Fruit fly (Drosophila melanogaster): Measurements from ENCODE around the gene PDZ-GEF.

PDZ-GEF gene

DNA sequence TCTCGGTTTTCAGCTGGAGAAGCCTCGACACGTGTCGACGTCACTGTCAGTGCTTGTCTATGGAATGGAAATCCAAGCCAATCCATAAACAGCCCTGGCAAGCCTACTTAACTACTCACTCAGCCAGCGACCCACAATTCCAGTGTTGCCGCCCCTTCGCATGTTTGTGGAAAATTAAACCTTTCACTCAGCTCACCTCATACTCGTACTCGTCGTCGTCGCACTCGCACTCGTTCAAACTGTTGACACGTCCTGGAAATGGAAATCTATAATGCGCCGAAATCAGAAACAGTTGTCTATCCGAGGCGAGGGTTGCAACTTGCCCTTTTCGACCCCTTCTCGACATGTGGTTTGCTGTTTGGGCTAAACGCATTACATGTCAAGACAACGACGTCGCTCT is 4.5 kb upstream of the PDZ-GEF start:
- no peak for TF ChIP-seq CG8301 (tag; optimal IDR thresholded peaks at IDR 0.05)
- no peak for TF ChIP-seq CG4496 (GFP tag; IDR thresholded peaks at IDR 0.05)
- TF ChIP-seq CG34367 (tag; optimal IDR thresholded peaks at IDR 0.05): no peak
- no peak for TF ChIP-seq rn (GFP tag; IDR thresholded peaks at IDR 0.05)
- TF ChIP-seq CG15710 (tag; optimal IDR thresholded peaks at IDR 0.05): no peak
- no peak for TF ChIP-seq CG13204 (GFP tag; optimal IDR thresholded peaks at IDR 0.05)
- no peak for TF ChIP-seq CG17806 (tag; optimal IDR thresholded peaks at IDR 0.05)
- TF ChIP-seq Pif1A (GFP tag; optimal IDR thresholded peaks at IDR 0.05): no peak
- no peak for TF ChIP-seq Pif1B (GFP tag; optimal IDR thresholded peaks at IDR 0.05)
- TF ChIP-seq CG14655 (GFP tag; optimal IDR thresholded peaks at IDR 0.05): no peak
- TF ChIP-seq Ets98B (GFP tag; IDR thresholded peaks at IDR 0.05): no peak
- no peak for TF ChIP-seq gl (tag; optimal IDR thresholded peaks at IDR 0.05)
- no peak for TF ChIP-seq Snoo (tag; optimal IDR thresholded peaks at IDR 0.05)
- no peak for TF ChIP-seq D1 (tag; optimal IDR thresholded peaks at IDR 0.05)

DNA sequence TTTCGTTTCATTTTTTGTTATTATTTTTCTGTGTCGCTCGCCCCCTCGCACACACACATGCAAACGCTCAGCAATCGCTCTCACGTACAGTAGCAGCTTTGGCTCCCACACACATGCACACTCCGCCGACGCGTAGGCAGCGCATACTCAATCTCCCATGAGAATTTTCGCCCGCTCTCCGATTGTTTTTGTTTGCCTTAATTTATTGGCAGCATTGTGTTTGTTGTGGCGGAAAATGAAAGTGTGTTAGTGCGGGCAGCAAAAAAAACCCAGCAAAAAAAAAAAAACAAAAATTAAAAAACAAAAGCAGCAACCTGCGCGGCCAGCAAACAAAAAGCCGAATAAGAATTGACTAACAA is 798 bp downstream of the PDZ-GEF start:
- TF ChIP-seq D1 (tag; optimal IDR thresholded peaks at IDR 0.05) (no peak), CG34367 (tag; optimal IDR thresholded peaks at IDR 0.05) (peak; percentile 63), CG13204 (GFP tag; optimal IDR thresholded peaks at IDR 0.05) (peak; percentile 89), Pif1B (GFP tag; optimal IDR thresholded peaks at IDR 0.05) (no peak), CG32121 (GFP tag; IDR thresholded peaks at IDR 0.05) (peak; percentile 96), rn (GFP tag; IDR thresholded peaks at IDR 0.05) (peak; percentile 82), CG4496 (GFP tag; IDR thresholded peaks at IDR 0.05) (peak; percentile 97), Ets98B (GFP tag; IDR thresholded peaks at IDR 0.05) (peak; percentile 97), EcR (GFP tag; optimal IDR thresholded peaks at IDR 0.05) (peak; percentile 52), Snoo (tag; optimal IDR thresholded peaks at IDR 0.05) (peak; percentile 67), CG9948 (tag; optimal IDR thresholded peaks at IDR 0.05) (peak; percentile 42), CG12605 (GFP tag; IDR thresholded peaks at IDR 0.05) (peak; percentile 98), CG8301 (tag; optimal IDR thresholded peaks at IDR 0.05) (peak; percentile 68), CG14655 (GFP tag; optimal IDR thresholded peaks at IDR 0.05) (no peak), CG17806 (tag; optimal IDR thresholded peaks at IDR 0.05) (peak; percentile 57), fd96Ca (GFP tag; IDR thresholded peaks at IDR 0.05) (peak; percentile 93), CG10348 (GFP tag; IDR thresholded peaks at IDR 0.05) (no peak), CG15710 (tag; optimal IDR thresholded peaks at IDR 0.05) (peak; percentile 72), gl (tag; optimal IDR thresholded peaks at IDR 0.05) (peak; percentile 89), CG8159 (tag; optimal IDR thresholded peaks at IDR 0.05) (peak; percentile 65), Pif1A (GFP tag; optimal IDR thresholded peaks at IDR 0.05) (no peak)

dm6 chr2L:6337843-6338366 is 14.3 kb downstream of the PDZ-GEF start:
- TF ChIP-seq Ets98B (GFP tag; IDR thresholded peaks at IDR 0.05) (no peak), CG34367 (tag; optimal IDR thresholded peaks at IDR 0.05) (no peak), CG4496 (GFP tag; IDR thresholded peaks at IDR 0.05) (no peak), CG14655 (GFP tag; optimal IDR thresholded peaks at IDR 0.05) (no peak), fd96Ca (GFP tag; IDR thresholded peaks at IDR 0.05) (no peak), gl (tag; optimal IDR thresholded peaks at IDR 0.05) (no peak), Snoo (tag; optimal IDR thresholded peaks at IDR 0.05) (no peak), CG9948 (tag; optimal IDR thresholded peaks at IDR 0.05) (no peak), CG12605 (GFP tag; IDR thresholded peaks at IDR 0.05) (no peak), CG10348 (GFP tag; IDR thresholded peaks at IDR 0.05) (no peak), CG8301 (tag; optimal IDR thresholded peaks at IDR 0.05) (no peak), CG32121 (GFP tag; IDR thresholded peaks at IDR 0.05) (no peak), CG13204 (GFP tag; optimal IDR thresholded peaks at IDR 0.05) (no peak), CG15710 (tag; optimal IDR thresholded peaks at IDR 0.05) (no peak), Pif1B (GFP tag; optimal IDR thresholded peaks at IDR 0.05) (no peak), EcR (GFP tag; optimal IDR thresholded peaks at IDR 0.05) (no peak)

DNA sequence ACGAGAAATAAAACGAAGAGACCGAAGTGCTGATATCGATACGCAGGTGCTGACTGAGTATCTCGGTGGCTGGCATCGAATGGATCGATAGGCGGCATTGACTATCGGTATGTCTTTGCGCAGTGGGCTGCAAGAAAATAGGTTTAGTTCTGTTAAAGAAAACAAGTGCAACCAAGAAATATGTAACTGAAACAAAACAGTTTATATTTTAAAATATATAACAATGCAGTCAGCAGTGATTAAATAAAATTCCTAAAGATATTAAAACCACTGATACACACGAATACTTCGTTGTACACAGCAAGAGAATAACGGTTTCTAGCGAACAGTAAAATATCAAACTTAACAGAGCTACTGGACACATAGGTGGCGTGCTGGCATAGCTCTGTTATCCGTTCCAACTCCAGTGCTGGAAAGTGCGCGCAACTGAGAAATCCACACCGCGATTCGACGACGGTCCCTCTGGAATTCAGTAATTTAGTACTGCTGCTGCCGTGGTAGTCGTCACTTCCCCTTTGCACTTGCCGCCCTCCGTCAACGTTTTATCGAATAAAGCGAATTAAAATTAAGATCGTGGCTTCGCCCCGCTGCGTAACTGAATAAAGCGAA is 14.9 kb downstream of the PDZ-GEF start, which contains the start of the genes Pez and Cpr:
Pez (minus strand) TSS at position 305 of the 609 bp plus-strand sequence.
Cpr (plus strand) TSS at position 470 of the 609 bp plus-strand sequence.
- TF ChIP-seq Ets98B (GFP tag; IDR thresholded peaks at IDR 0.05) (no peak; the same call in 1 of the 2 replicates), Snoo (tag; optimal IDR thresholded peaks at IDR 0.05) (peak; percentile 22), CG4496 (GFP tag; IDR thresholded peaks at IDR 0.05) (peak; percentile 67; the same call in 2 of the 3 replicates)

dm6 chr2L:6339010-6339897 is 15.7 kb downstream of the PDZ-GEF start:
- TF ChIP-seq CG8159 (tag; optimal IDR thresholded peaks at IDR 0.05) (peak; percentile 20), rn (GFP tag; IDR thresholded peaks at IDR 0.05) (no peak), CG9948 (tag; optimal IDR thresholded peaks at IDR 0.05) (peak; percentile 4), CG32121 (GFP tag; IDR thresholded peaks at IDR 0.05) (no peak), CG12605 (GFP tag; IDR thresholded peaks at IDR 0.05) (peak; percentile 56; the same call in 1 of the 2 replicates), EcR (GFP tag; optimal IDR thresholded peaks at IDR 0.05) (peak; percentile 81), D1 (tag; optimal IDR thresholded peaks at IDR 0.05) (no peak), CG17806 (tag; optimal IDR thresholded peaks at IDR 0.05) (peak; percentile 23), Ets98B (GFP tag; IDR thresholded peaks at IDR 0.05) (no peak; the same call in 1 of the 2 replicates), CG10348 (GFP tag; IDR thresholded peaks at IDR 0.05) (no peak), Pif1B (GFP tag; optimal IDR thresholded peaks at IDR 0.05) (no peak), Snoo (tag; optimal IDR thresholded peaks at IDR 0.05) (peak; percentile 39), CG13204 (GFP tag; optimal IDR thresholded peaks at IDR 0.05) (peak; percentile 99), CG15710 (tag; optimal IDR thresholded peaks at IDR 0.05) (no peak), Pif1A (GFP tag; optimal IDR thresholded peaks at IDR 0.05) (no peak), CG4496 (GFP tag; IDR thresholded peaks at IDR 0.05) (peak; percentile 42), CG34367 (tag; optimal IDR thresholded peaks at IDR 0.05) (peak; percentile 13), CG14655 (GFP tag; optimal IDR thresholded peaks at IDR 0.05) (no peak), CG8301 (tag; optimal IDR thresholded peaks at IDR 0.05) (no peak), fd96Ca (GFP tag; IDR thresholded peaks at IDR 0.05) (0 out of 3 replicates have a peak, but pooled peaks have one; percentile 37), gl (tag; optimal IDR thresholded peaks at IDR 0.05) (peak; percentile 77)

All from whole organism, pupa.